Worm (Caenorhabditis elegans) whole organism, L1 larva: Measurements from ENCODE around the gene E01G6.2.

Experiments used
- F16B12.6 ChIP-seq: fragments of 150-350 bp; optimal IDR thresholded peaks from 2 replicates; lab custom pipeline; 2014; ENCODE audit warnings: missing biosample characterization, missing genetic modification characterization
- lin-13 ChIP-seq: fragments of 150-350 bp; optimal IDR thresholded peaks from 2 replicates; lab custom pipeline; 2014; ENCODE audit warnings: missing biosample characterization, missing genetic modification reagents, missing genetic modification characterization
- lsy-2 ChIP-seq, 2 experiments: fragments of 150-350 bp; optimal IDR thresholded peaks; 2 replicates each; lab custom pipeline; 2014; ENCODE audit warnings: missing biosample characterization in 2 of 2, missing genetic modification characterization in 2 of 2
- mdl-1 ChIP-seq, 2 experiments: fragments of 150-350 bp; optimal IDR thresholded peaks; 2 replicates each; lab custom pipeline; 2014 to 2017; ENCODE audit warnings: missing biosample characterization in 2 of 2, missing genetic modification characterization in 2 of 2, inconsistent platforms in 1 of 2
- mep-1 ChIP-seq: fragments of 150-350 bp; optimal IDR thresholded peaks from 2 replicates; lab custom pipeline; 2014; ENCODE audit warnings: missing biosample characterization, missing genetic modification characterization
- nhr-11 ChIP-seq: fragments of 150-350 bp; optimal IDR thresholded peaks from 2 replicates; lab custom pipeline; 2014; ENCODE audit warnings: missing biosample characterization, missing genetic modification characterization
- rnt-1 ChIP-seq: sonication (generic microtip); optimal IDR thresholded peaks from 2 replicates; lab custom pipeline; 2016; ENCODE audit warnings: mild to moderate bottlenecking, missing genetic modification characterization, moderate library complexity, missing compliant biosample characterization
- unc-130 ChIP-seq: fragments of 150-350 bp; optimal IDR thresholded peaks from 2 replicates; lab custom pipeline; 2017; ENCODE audit warnings: missing biosample characterization, missing genetic modification characterization, inconsistent platforms
- unc-62 ChIP-seq: fragments of 150-350 bp; optimal IDR thresholded peaks from 2 replicates; lab custom pipeline; 2014; ENCODE audit warnings: missing biosample characterization, missing genetic modification reagents, missing genetic modification characterization
- unc-98 ChIP-seq: fragments of 200-800 bp; sonication (Bioruptor generic); IDR thresholded peaks from 2 replicates; pipeline ENCODE4 v1.3.6; 2022; ENCODE audit warnings: missing genetic modification characterization, missing compliant biosample characterization

- TF ChIP-seq mdl-1 (tag; optimal IDR thresholded peaks at IDR 0.05; lab: Kevin White, UChicago) (no peak), lin-13 (GFP tag; lab: Kevin White, UChicago) (no peak), unc-62 (GFP tag; lab: Kevin White, UChicago) (no peak), unc-130 (no peak), rnt-1 (tag; lab: Kevin White, UChicago) (no peak), lsy-2 (tag; optimal IDR thresholded peaks at IDR 0.05; lab: Kevin White, UChicago) (no peak), nhr-11 (tag; lab: Kevin White, UChicago) (no peak), unc-98 (no peak), F16B12.6 (tag; lab: Kevin White, UChicago) (no peak), mep-1 (tag; lab: Kevin White, UChicago) (no peak)
Observed at ce11 chrX:12285496-12285895, 29.1 kb downstream of the E01G6.2 start, which contains the start of gene lips-2.
